Fruit fly (Drosophila melanogaster): ENCODE results near the gene rudhira.

rudhira gene

dm6 chrX:11821946-11822345 is 5.2 kb downstream of the rudhira start (continued):
- TF ChIP-seq CG8359 (GFP tag; optimal IDR thresholded peaks at IDR 0.05; ENCODE audit: borderline replicate concordance) (no peak), dmrt99B (tag; optimal IDR thresholded peaks at IDR 0.05) (peak; percentile 21), CG10209 (GFP tag; optimal IDR thresholded peaks at IDR 0.05) (peak; percentile 7), klu (GFP tag; IDR thresholded peaks at IDR 0.05) (no peak), sob (GFP tag; IDR thresholded peaks at IDR 0.05) (no peak), CG1603 (tag; optimal IDR thresholded peaks at IDR 0.05) (no peak), CG13296 (GFP tag; optimal IDR thresholded peaks at IDR 0.05) (peak; percentile 13), CG32772 (GFP tag; IDR thresholded peaks at IDR 0.05) (no peak), CG4404 (GFP tag; IDR thresholded peaks at IDR 0.05) (no peak), CHES-1-like (GFP tag; optimal IDR thresholded peaks at IDR 0.05) (no peak), bsh (GFP tag; optimal IDR thresholded peaks at IDR 0.05) (peak in 1 of 2 experiments; percentile 10), tna (GFP tag; IDR thresholded peaks at IDR 0.05; ENCODE audit: partially characterized antibody) (no peak), Bgb (GFP tag; IDR thresholded peaks at IDR 0.05; ENCODE audit: partially characterized antibody) (no peak), crol (GFP tag; IDR thresholded peaks at IDR 0.05) (peak; percentile 64), Hmx (GFP tag; optimal IDR thresholded peaks at IDR 0.05) (no peak), gcm (GFP tag; optimal IDR thresholded peaks at IDR 0.05) (no peak), Hsf (GFP tag; optimal IDR thresholded peaks at IDR 0.05) (no peak), CG6272 (GFP tag; IDR thresholded peaks at IDR 0.05) (no peak), CG8388 (GFP tag; optimal IDR thresholded peaks at IDR 0.05) (no peak), hth (optimal IDR thresholded peaks at IDR 0.05) (no peak), CG7839 (tag; optimal IDR thresholded peaks at IDR 0.05) (peak; percentile 9), Usf (GFP tag; optimal IDR thresholded peaks at IDR 0.05) (no peak), CG16779 (GFP tag; IDR thresholded peaks at IDR 0.05) (no peak), CG16813 (GFP tag; IDR thresholded peaks at IDR 0.05; ENCODE audit: partially characterized antibody) (no peak), CG6854 (GFP tag; optimal IDR thresholded peaks at IDR 0.05) (peak; percentile 7), gce (GFP tag; IDR thresholded peaks at IDR 0.05) (no peak), CG7271 (tag; optimal IDR thresholded peaks at IDR 0.05) (no peak)

- TF ChIP-seq CG18599 (GFP tag; optimal IDR thresholded peaks at IDR 0.05) (no peak), klu (GFP tag; IDR thresholded peaks at IDR 0.05) (no peak), CG8765 (GFP tag; IDR thresholded peaks at IDR 0.05) (no peak), CG30020 (tag; optimal IDR thresholded peaks at IDR 0.05) (no peak), CG1233 (GFP tag; optimal IDR thresholded peaks at IDR 0.05) (no peak), hb (GFP tag; IDR thresholded peaks at IDR 0.05; ENCODE audit: partially characterized antibody) (no peak), CG17186 (GFP tag; optimal IDR thresholded peaks at IDR 0.05) (no peak), CG16863 (GFP tag; optimal IDR thresholded peaks at IDR 0.05) (no peak), CG15514 (GFP tag; optimal IDR thresholded peaks at IDR 0.05) (no peak), Ptx1 (GFP tag; IDR thresholded peaks at IDR 0.05) (no peak), Xbp1 (GFP tag; optimal IDR thresholded peaks at IDR 0.05) (no peak), CG18476 (GFP tag; optimal IDR thresholded peaks at IDR 0.05) (no peak), CG11696 (GFP tag; IDR thresholded peaks at IDR 0.05) (no peak), CG1603 (tag; optimal IDR thresholded peaks at IDR 0.05) (no peak), zfh2 (GFP tag; optimal IDR thresholded peaks at IDR 0.05) (no peak), CG10321 (GFP tag; IDR thresholded peaks at IDR 0.05) (no peak), CG10543 (GFP tag; optimal IDR thresholded peaks at IDR 0.05) (no peak), knrl (GFP tag; IDR thresholded peaks at IDR 0.05; ENCODE audit: partially characterized antibody) (no peak), pros (GFP tag; optimal IDR thresholded peaks at IDR 0.05) (no peak), ato (GFP tag; IDR thresholded peaks at IDR 0.05; ENCODE audit: partially characterized antibody) (no peak), B-H2 (GFP tag; optimal IDR thresholded peaks at IDR 0.05) (no peak), Sox102F (GFP tag; optimal IDR thresholded peaks at IDR 0.05) (no peak), grau (tag; optimal IDR thresholded peaks at IDR 0.05) (no peak), CG10147 (GFP tag; optimal IDR thresholded peaks at IDR 0.05) (no peak), Dref (GFP tag; IDR thresholded peaks at IDR 0.05) (no peak), CG11093 (GFP tag; IDR thresholded peaks at IDR 0.05) (no peak)
Measured at dm6 chrX:11823003-11823402, 6.3 kb downstream of the rudhira start.

All from whole organism, embryonic.